Fruit fly (Drosophila melanogaster): ENCODE data around the gene CG33189.

- TF ChIP-seq kay (GFP tag; ENCODE audit: borderline replicate concordance) = no peak
- no peak for TF ChIP-seq pad (GFP tag; optimal IDR thresholded peaks at IDR 0.05)
- no peak for TF ChIP-seq CG12768 (GFP tag; optimal IDR thresholded peaks at IDR 0.05)
- no peak for TF ChIP-seq CG11617 (GFP tag; optimal IDR thresholded peaks at IDR 0.05)
- no peak for TF ChIP-seq cnc (optimal IDR thresholded peaks at IDR 0.05)
- no peak for TF ChIP-seq CG5204 (GFP tag; optimal IDR thresholded peaks at IDR 0.05)
- no peak for TF ChIP-seq CG1620 (GFP tag; optimal IDR thresholded peaks at IDR 0.05)
- no peak for TF ChIP-seq bab1 (GFP tag; optimal IDR thresholded peaks at IDR 0.05)
- no peak for TF ChIP-seq Clk (GFP tag; optimal IDR thresholded peaks at IDR 0.05)
- TF ChIP-seq tj (GFP tag; optimal IDR thresholded peaks at IDR 0.05) = no peak
- TF ChIP-seq CG7101 (tag; optimal IDR thresholded peaks at IDR 0.05) = no peak
- TF ChIP-seq CG14711 (tag; optimal IDR thresholded peaks at IDR 0.05) = no peak
- no peak for TF ChIP-seq CG33017 (tag; optimal IDR thresholded peaks at IDR 0.05)
These were observed at the start of gene CG33189 for dm6 chr3R:8780689-8781088.
